Worm (Caenorhabditis elegans) whole organism, L4 larva: ENCODE results near the gene clec-38.

ENCODE experiments used
- hlh-30 ChIP-seq: sonication (generic microtip); optimal IDR thresholded peaks from 2 replicates; lab custom pipeline; 2017; ENCODE audit warnings: antibody characterized with exemption, mild to moderate bottlenecking, missing genetic modification characterization, missing compliant biosample characterization; ENCODE audit not compliant: insufficient read depth
- lin-13 ChIP-seq: fragments of 150-350 bp; optimal IDR thresholded peaks from 2 replicates; lab custom pipeline; 2014; ENCODE audit warnings: missing biosample characterization, missing genetic modification reagents, missing genetic modification characterization
- lin-39 ChIP-seq: fragments of 150-350 bp; optimal IDR thresholded peaks from 2 replicates; lab custom pipeline; 2014; ENCODE audit warnings: missing biosample characterization, missing genetic modification reagents, missing genetic modification characterization
- lsy-2 ChIP-seq, 2 experiments: fragments of 150-350 bp in 1 of 2; sonication (generic microtip) in 1 of 2; optimal IDR thresholded peaks; 2 replicates each; lab custom pipeline; 2014 to 2017; ENCODE audit warnings: missing biosample characterization in 2 of 2, missing genetic modification characterization in 2 of 2
- nhr-28 ChIP-seq: fragments of 150-350 bp; optimal IDR thresholded peaks from 2 replicates; lab custom pipeline; 2014; ENCODE audit warnings: missing biosample characterization, missing genetic modification characterization
- pha-4 ChIP-seq, 2 experiments: fragments of 150-350 bp in 1 of 2; fragments of 200-800 bp in 1 of 2; sonication (Bioruptor generic) in 1 of 2; IDR thresholded peaks in 1 of 2; optimal IDR thresholded peaks in 1 of 2; 2 replicates each; pipeline versions ENCODE4 v1.3.6 to Lab custom; 2014 to 2022; ENCODE audit warnings: missing genetic modification characterization in 2 of 2, missing genetic modification reagents in 2 of 2, missing biosample characterization in 1 of 2, missing compliant biosample characterization in 1 of 2
- php-3 ChIP-seq: fragments of 200-800 bp; sonication (Bioruptor generic); IDR thresholded peaks from 2 replicates; pipeline ENCODE4 v1.3.6; 2022; ENCODE audit warnings: missing genetic modification reagents, missing genetic modification characterization, missing compliant biosample characterization
- rbr-2 ChIP-seq: sonication (generic microtip); optimal IDR thresholded peaks from 2 replicates; lab custom pipeline; 2016; ENCODE audit warnings: missing genotype, missing genetic modification characterization, missing compliant biosample characterization
- tag-97 ChIP-seq: fragments of 200-800 bp; sonication (Bioruptor generic); IDR thresholded peaks from 2 replicates; pipeline ENCODE4 v1.3.6; 2022; ENCODE audit warnings: missing genetic modification characterization, missing compliant biosample characterization

- TF ChIP-seq rbr-2 (tag; lab: Kevin White, UChicago), result no peak
- TF ChIP-seq lsy-2 (tag; optimal IDR thresholded peaks at IDR 0.05; lab: Kevin White, UChicago), result no peak
- TF ChIP-seq hlh-30 (tag; lab: Kevin White, UChicago), result no peak
- no peak for TF ChIP-seq nhr-28 (tag; lab: Kevin White, UChicago)
- TF ChIP-seq lin-13, result no peak
- TF ChIP-seq pha-4 (GFP tag; IDR thresholded peaks at IDR 0.05; lab: Robert Waterston, UW), result no peak
- no peak for TF ChIP-seq pha-4 (tag; optimal IDR thresholded peaks at IDR 0.05; lab: Kevin White, UChicago)
- TF ChIP-seq tag-97, result no peak
- no peak for TF ChIP-seq php-3 (GFP tag; lab: Robert Waterston, UW)
- TF ChIP-seq lin-39 (tag; lab: Kevin White, UChicago), result no peak
Observed at ce11 chrV:16779281-16779597, 43.8 kb upstream of the clec-38 start.
